Worm (Caenorhabditis elegans): Measurements from ENCODE around the gene F44E7.3.

F44E7.3 gene

ce11 chrV:5768292-5768695 is 3.5 kb upstream of the F44E7.3 start (continued):
- TF ChIP-seq zip-2 (tag; optimal IDR thresholded peaks at IDR 0.05) (peak; percentile 18), madf-9 (GFP tag; conservative IDR thresholded peaks at IDR 0.05) (no peak), nhr-102 (tag; optimal IDR thresholded peaks at IDR 0.05) (peak; percentile 78), nhr-6 (tag; optimal IDR thresholded peaks at IDR 0.05) (no peak), cey-2 (tag; optimal IDR thresholded peaks at IDR 0.05; ENCODE audit: borderline replicate concordance, insufficient read depth) (peak; percentile 93), nhr-48 (tag; optimal IDR thresholded peaks at IDR 0.05) (peak; percentile 94), Y105C5A.15 (GFP tag; IDR thresholded peaks at IDR 0.05) (no peak), F44E2.7 (GFP tag; IDR thresholded peaks at IDR 0.05) (no peak), nhr-77 (tag; optimal IDR thresholded peaks at IDR 0.05) (peak; percentile 9), dve-1 (tag; optimal IDR thresholded peaks at IDR 0.05; ENCODE audit: insufficient read depth) (peak; percentile 86), mxl-3 (GFP tag; optimal IDR thresholded peaks at IDR 0.05) (peak; percentile 82), daf-19 (GFP tag; conservative IDR thresholded peaks at IDR 0.05) (no peak), spr-1 (tag; optimal IDR thresholded peaks at IDR 0.05) (peak; percentile 67), nhr-41 (GFP tag; IDR thresholded peaks at IDR 0.05) (no peak)

- TF ChIP-seq pqm-1 (tag; optimal IDR thresholded peaks at IDR 0.05) (peak; percentile 36), hlh-11 (tag; optimal IDR thresholded peaks at IDR 0.05) (peak; percentile 51), aha-1 (tag) (no peak), daf-8 (GFP tag; IDR thresholded peaks at IDR 0.05) (no peak), Y75B8A.6 (GFP tag; IDR thresholded peaks at IDR 0.05) (no peak), zfp-3 (GFP tag; conservative IDR thresholded peaks at IDR 0.05) (no peak), unc-62 (GFP tag; optimal IDR thresholded peaks at IDR 0.05 in 1 of 2) (peak in 1 of 2 experiments; percentile 60), unc-62 (tag; optimal IDR thresholded peaks at IDR 0.05) (no peak), hlh-30 (tag; optimal IDR thresholded peaks at IDR 0.05; ENCODE audit: insufficient read depth) (peak; percentile 15), daf-16 (GFP tag; optimal IDR thresholded peaks at IDR 0.05) (no peak), daf-16 (tag; optimal IDR thresholded peaks at IDR 0.05) (peak; percentile 56), dmd-6 (GFP tag; IDR thresholded peaks at IDR 0.05) (peak; percentile 82), mdl-1 (tag; optimal IDR thresholded peaks at IDR 0.05) (peak in 1 of 2 experiments; percentile 16), nhr-48 (tag; optimal IDR thresholded peaks at IDR 0.05) (peak; percentile 48), dve-1 (tag; optimal IDR thresholded peaks at IDR 0.05; ENCODE audit: insufficient read depth) (peak; percentile 35), nhr-28 (tag; optimal IDR thresholded peaks at IDR 0.05) (peak; percentile 32)
Observed at ce11 chrV:5769500-5769899, 2.2 kb upstream of the F44E7.3 start.

- peak; percentile 33 for TF ChIP-seq mes-2 (tag; optimal IDR thresholded peaks at IDR 0.05; ENCODE audit: poor library complexity, severe bottlenecking)
- TF ChIP-seq dmd-6 (GFP tag; IDR thresholded peaks at IDR 0.05) = peak; percentile 38; the same call in 1 of the 2 replicates
- TF ChIP-seq mxl-2 (GFP tag; conservative IDR thresholded peaks at IDR 0.05) = peak; percentile 80
- TF ChIP-seq saeg-2 (GFP tag; IDR thresholded peaks at IDR 0.05) = no peak
Observed at ce11 chrV:5769999-5770398, 1.7 kb upstream of the F44E7.3 start.

ce11 chrV:5772503-5772902 is 758 bp downstream of the F44E7.3 start:
- TF ChIP-seq Y105C5A.15 (GFP tag; IDR thresholded peaks at IDR 0.05) (no peak), lin-38 (GFP tag; IDR thresholded peaks at IDR 0.05) (no peak; the same call in 1 of the 2 replicates), ztf-11 (tag; optimal IDR thresholded peaks at IDR 0.05) (no peak), mxl-2 (GFP tag; conservative IDR thresholded peaks at IDR 0.05) (no peak), Y5F2A.4 (GFP tag; optimal IDR thresholded peaks at IDR 0.05) (no peak), F44E2.7 (GFP tag; IDR thresholded peaks at IDR 0.05) (no peak)

- TF ChIP-seq ceh-28 (tag; optimal IDR thresholded peaks at IDR 0.05) = no peak
- no peak for TF ChIP-seq jun-1 (tag; optimal IDR thresholded peaks at IDR 0.05)
- TF ChIP-seq attf-4 (tag; optimal IDR thresholded peaks at IDR 0.05) = no peak
- no peak for TF ChIP-seq dpl-1 (GFP tag; optimal IDR thresholded peaks at IDR 0.05)
- TF ChIP-seq hlh-11 (tag; optimal IDR thresholded peaks at IDR 0.05) = no peak
Observed at ce11 chrV:5774137-5774536, 2.4 kb downstream of the F44E7.3 start.

Measured in whole organism, L4 larva.